Worm (Caenorhabditis elegans) whole organism, young adult: ENCODE data around the gene dnj-25.

ENCODE experiments used
- F23B12.7 ChIP-seq: sonication (generic microtip); optimal IDR thresholded peaks from 2 replicates; lab custom pipeline; 2017; ENCODE audit warnings: missing genetic modification characterization, mild to moderate bottlenecking, missing compliant biosample characterization, antibody characterized with exemption, moderate library complexity; ENCODE audit not compliant: insufficient read depth
- T26A5.8 ChIP-seq: sonication (generic microtip); optimal IDR thresholded peaks from 2 replicates; lab custom pipeline; 2016; ENCODE audit warnings: missing genetic modification characterization, missing compliant biosample characterization
- rpc-1 ChIP-seq, 2 experiments: fragments of 150-350 bp in 1 of 2; sonication (generic microtip) in 1 of 2; optimal IDR thresholded peaks; 2 replicates each; lab custom pipeline; 2014 to 2018; ENCODE audit warnings: missing biosample characterization in 1 of 2, missing genetic modification characterization in 1 of 2, missing genetic modification reagents in 1 of 2, missing genotype in 1 of 2
- sea-2 ChIP-seq: fragments of 200-800 bp; sonication (Bioruptor generic); IDR thresholded peaks from 2 replicates; pipeline ENCODE4 v1.3.6; 2022; ENCODE audit warnings: missing genetic modification characterization, missing compliant biosample characterization
- unc-62 ChIP-seq: fragments of 150-350 bp; optimal IDR thresholded peaks from 2 replicates; lab custom pipeline; 2014; ENCODE audit warnings: missing biosample characterization, missing genetic modification reagents, missing genetic modification characterization

ce11 chrV:20712994-20713326 is 31.2 kb downstream of the dnj-25 start:
- TF ChIP-seq T26A5.8 (tag; lab: Kevin White, UChicago) (no peak), unc-62 (no peak), F23B12.7 (tag; lab: Kevin White, UChicago) (no peak), sea-2 (GFP tag; lab: Robert Waterston, UW) (no peak), rpc-1 (optimal IDR thresholded peaks at IDR 0.05; lab: Kevin White, UChicago) (no peak), rpc-1 (tag; optimal IDR thresholded peaks at IDR 0.05; lab: Kevin White, UChicago) (no peak)
